Worm (Caenorhabditis elegans) whole organism, young adult: ENCODE measurements around the gene osm-1.
A peak's percentile ranks its signal among the peaks of the same experiment; 100 is the strongest.

Experiments
- C06A6.2 ChIP-seq: fragments of 200-800 bp; sonication (Bioruptor generic); conservative IDR thresholded peaks from 2 replicates; pipeline ENCODE4 v1.3.6; 2022; ENCODE audit warnings: missing genetic modification characterization, missing compliant biosample characterization
- D2030.7 ChIP-seq: fragments of 200-800 bp; sonication (Bioruptor generic); IDR thresholded peaks from 2 replicates; pipeline ENCODE4 v1.3.6; 2022; ENCODE audit warnings: missing genetic modification reagents, missing genetic modification characterization, missing compliant biosample characterization
- F23B12.7 ChIP-seq: sonication (generic microtip); optimal IDR thresholded peaks from 2 replicates; lab custom pipeline; 2017; ENCODE audit warnings: missing genetic modification characterization, mild to moderate bottlenecking, missing compliant biosample characterization, antibody characterized with exemption, moderate library complexity; ENCODE audit not compliant: insufficient read depth
- F33H1.4 ChIP-seq: fragments of 200-800 bp; sonication (Bioruptor generic); IDR thresholded peaks from 2 replicates; pipeline ENCODE4 v1.3.6; 2022; ENCODE audit warnings: missing genetic modification reagents, missing genetic modification characterization, missing compliant biosample characterization
- F49E8.2 ChIP-seq: sonication (generic microtip); optimal IDR thresholded peaks from 3 replicates; lab custom pipeline; 2017; ENCODE audit warnings: missing genetic modification characterization, mild to moderate bottlenecking, missing compliant biosample characterization, antibody characterized with exemption, moderate library complexity; ENCODE audit not compliant: insufficient read depth
- F55B11.4 ChIP-seq: sonication (generic microtip); optimal IDR thresholded peaks from 2 replicates; lab custom pipeline; 2016; ENCODE audit warnings: missing compliant biosample characterization, missing genetic modification characterization, borderline replicate concordance; ENCODE audit not compliant: insufficient read depth
- K11D2.4 ChIP-seq: fragments of 200-800 bp; sonication (Bioruptor generic); IDR thresholded peaks from 2 replicates; pipeline ENCODE4 v1.3.6; 2022; ENCODE audit warnings: missing genetic modification reagents, missing genetic modification characterization, missing compliant biosample characterization
- T07F8.4 ChIP-seq: sonication (generic microtip); optimal IDR thresholded peaks from 2 replicates; lab custom pipeline; 2016; ENCODE audit warnings: mild to moderate bottlenecking, missing genetic modification characterization, moderate library complexity, missing compliant biosample characterization
- ZK185.1 ChIP-seq: sonication (generic microtip); optimal IDR thresholded peaks from 2 replicates; lab custom pipeline; 2016; ENCODE audit warnings: mild to moderate bottlenecking, missing genetic modification characterization, missing compliant biosample characterization; ENCODE audit not compliant: poor library complexity, severe bottlenecking
- atf-7 ChIP-seq: sonication (generic microtip); optimal IDR thresholded peaks from 2 replicates; lab custom pipeline; 2017; ENCODE audit warnings: mild to moderate bottlenecking, missing genetic modification characterization, missing compliant biosample characterization
- attf-5 ChIP-seq: fragments of 200-800 bp; sonication (Bioruptor generic); optimal IDR thresholded peaks from 2 replicates; lab custom pipeline; 2018; ENCODE audit warnings: mild to moderate bottlenecking, missing genetic modification characterization, missing compliant biosample characterization
- cebp-1 ChIP-seq, 2 experiments: fragments of 200-800 bp in 1 of 2; sonication (Bioruptor generic) in 1 of 2; sonication (generic microtip) in 1 of 2; IDR thresholded peaks in 1 of 2; optimal IDR thresholded peaks in 1 of 2; 2 replicates each; pipeline versions ENCODE4 v1.3.6 to Lab custom; 2017 to 2022; ENCODE audit warnings: missing compliant biosample characterization in 2 of 2, missing genetic modification characterization in 2 of 2, mild to moderate bottlenecking in 1 of 2, missing genetic modification reagents in 1 of 2, moderate library complexity in 1 of 2
- ceh-100 ChIP-seq: fragments of 200-800 bp; sonication (Bioruptor generic); IDR thresholded peaks from 2 replicates; pipeline ENCODE4 v1.3.6; 2022; ENCODE audit warnings: missing genetic modification reagents, missing genetic modification characterization, missing compliant biosample characterization
- ceh-58 ChIP-seq: fragments of 200-800 bp; sonication (Bioruptor generic); IDR thresholded peaks from 2 replicates; pipeline ENCODE4 v1.3.6; 2022; ENCODE audit warnings: missing genetic modification characterization, missing compliant biosample characterization
- ceh-91 ChIP-seq: fragments of 200-800 bp; sonication (Bioruptor generic); IDR thresholded peaks from 2 replicates; pipeline ENCODE4 v1.3.6; 2022; ENCODE audit warnings: missing genetic modification reagents, missing genetic modification characterization, missing compliant biosample characterization
- chd-7 ChIP-seq: sonication (generic microtip); optimal IDR thresholded peaks from 2 replicates; lab custom pipeline; 2016; ENCODE audit warnings: mild to moderate bottlenecking, missing genetic modification characterization, moderate library complexity, missing compliant biosample characterization
- dox-1 ChIP-seq: fragments of 200-800 bp; sonication (Bioruptor generic); IDR thresholded peaks from 2 replicates; pipeline ENCODE4 v1.3.6; 2022; ENCODE audit warnings: missing genetic modification reagents, missing genetic modification characterization, missing compliant biosample characterization
- dpl-1 ChIP-seq: fragments of 150-350 bp; optimal IDR thresholded peaks from 2 replicates; lab custom pipeline; 2014; ENCODE audit warnings: missing biosample characterization, missing genetic modification reagents, missing genetic modification characterization
- egrh-3 ChIP-seq: fragments of 200-800 bp; sonication (Bioruptor generic); IDR thresholded peaks from 2 replicates; pipeline ENCODE4 v1.3.6; 2022; ENCODE audit warnings: missing genetic modification reagents, missing genetic modification characterization, missing compliant biosample characterization
- him-1 ChIP-seq: sonication (generic microtip); optimal IDR thresholded peaks from 2 replicates; lab custom pipeline; 2016; ENCODE audit warnings: missing genotype, missing genetic modification reagents, missing genetic modification characterization, missing compliant biosample characterization
- hlh-26 ChIP-seq: fragments of 200-800 bp; sonication (Bioruptor generic); conservative IDR thresholded peaks from 2 replicates; pipeline ENCODE4 v1.3.6; 2022; ENCODE audit warnings: missing genetic modification reagents, missing genetic modification characterization, missing compliant biosample characterization
- hmg-1.2 ChIP-seq: fragments of 200-800 bp; sonication (Bioruptor generic); IDR thresholded peaks from 2 replicates; pipeline ENCODE4 v1.3.6; 2022; ENCODE audit warnings: missing genetic modification reagents, missing genetic modification characterization, missing compliant biosample characterization
- hrde-1 ChIP-seq: sonication (generic microtip); optimal IDR thresholded peaks from 2 replicates; lab custom pipeline; 2016; ENCODE audit warnings: missing genetic modification characterization, mild to moderate bottlenecking, missing compliant biosample characterization, moderate library complexity, missing genotype, missing genetic modification reagents, borderline replicate concordance
- let-607 ChIP-seq, 2 experiments: fragments of 200-800 bp in 1 of 2; sonication (Bioruptor generic) in 1 of 2; sonication (generic microtip) in 1 of 2; optimal IDR thresholded peaks; 2 replicates each; lab custom pipeline; 2016 to 2018; ENCODE audit warnings: mild to moderate bottlenecking in 2 of 2, missing compliant biosample characterization in 2 of 2, missing genetic modification characterization in 2 of 2, moderate library complexity in 2 of 2, missing genotype in 1 of 2
- lin-35 ChIP-seq, 3 experiments: fragments of 150-350 bp in 2 of 3; sonication (generic microtip) in 1 of 3; optimal IDR thresholded peaks; 2 replicates each; lab custom pipeline; 2014 to 2018; ENCODE audit warnings: missing biosample characterization in 3 of 3, missing genetic modification characterization in 3 of 3, missing genetic modification reagents in 3 of 3
- lin-54 ChIP-seq: fragments of 200-800 bp; sonication (Bioruptor generic); optimal IDR thresholded peaks from 2 replicates; lab custom pipeline; 2018; ENCODE audit warnings: mild to moderate bottlenecking, missing genetic modification characterization, missing compliant biosample characterization
- lir-1 ChIP-seq: fragments of 200-800 bp; sonication (Bioruptor generic); conservative IDR thresholded peaks from 2 replicates; pipeline ENCODE4 v1.3.6; 2022; ENCODE audit warnings: missing genetic modification reagents, missing genetic modification characterization, missing compliant biosample characterization
- madf-6 ChIP-seq: fragments of 200-800 bp; sonication (Bioruptor generic); IDR thresholded peaks from 2 replicates; pipeline ENCODE4 v1.3.6; 2022; ENCODE audit warnings: missing genetic modification reagents, missing genetic modification characterization, missing compliant biosample characterization
- mcd-1 ChIP-seq: fragments of 200-800 bp; sonication (Bioruptor generic); IDR thresholded peaks from 2 replicates; pipeline ENCODE4 v1.3.6; 2022; ENCODE audit warnings: missing genetic modification reagents, missing genetic modification characterization, missing compliant biosample characterization
- mes-4 ChIP-seq: sonication (generic microtip); optimal IDR thresholded peaks from 2 replicates; lab custom pipeline; 2016; ENCODE audit warnings: missing genotype, missing genetic modification characterization, missing compliant biosample characterization
- nhr-179 ChIP-seq: sonication (generic microtip); optimal IDR thresholded peaks from 2 replicates; lab custom pipeline; 2016; ENCODE audit warnings: mild to moderate bottlenecking, missing genetic modification characterization, missing compliant biosample characterization
- nhr-80 ChIP-seq: sonication (generic microtip); optimal IDR thresholded peaks from 2 replicates; lab custom pipeline; 2016; ENCODE audit warnings: missing genetic modification characterization, missing compliant biosample characterization
- nhr-90 ChIP-seq: sonication (generic microtip); optimal IDR thresholded peaks from 2 replicates; lab custom pipeline; 2016; ENCODE audit warnings: missing genotype, mild to moderate bottlenecking, missing genetic modification characterization, missing compliant biosample characterization
- pbrm-1 ChIP-seq: fragments of 200-800 bp; sonication (Bioruptor generic); IDR thresholded peaks from 2 replicates; pipeline ENCODE4 v1.3.6; 2022; ENCODE audit warnings: missing genetic modification reagents, missing genetic modification characterization, missing compliant biosample characterization
- pha-4 ChIP-seq: fragments of 150-350 bp; sonication (generic microtip); optimal IDR thresholded peaks from 2 replicates; lab custom pipeline; 2014; ENCODE audit warnings: missing biosample characterization, missing genetic modification reagents, missing genetic modification characterization
- rpc-1 ChIP-seq, 2 experiments: fragments of 150-350 bp in 1 of 2; sonication (generic microtip) in 1 of 2; optimal IDR thresholded peaks; 2 replicates each; lab custom pipeline; 2014 to 2018; ENCODE audit warnings: missing biosample characterization in 1 of 2, missing genetic modification characterization in 1 of 2, missing genetic modification reagents in 1 of 2, missing genotype in 1 of 2
- sdz-38 ChIP-seq: sonication (generic microtip); optimal IDR thresholded peaks from 2 replicates; lab custom pipeline; 2016; ENCODE audit warnings: missing genotype, missing genetic modification characterization, missing compliant biosample characterization
- snpc-1.1 ChIP-seq: sonication (generic microtip); optimal IDR thresholded peaks from 2 replicates; lab custom pipeline; 2017; ENCODE audit warnings: missing genetic modification characterization, mild to moderate bottlenecking, missing compliant biosample characterization, antibody characterized with exemption, moderate library complexity, missing genotype, missing genetic modification reagents; ENCODE audit not compliant: insufficient read depth
- snpc-3.4 ChIP-seq: sonication (generic microtip); optimal IDR thresholded peaks from 2 replicates; lab custom pipeline; 2017; ENCODE audit warnings: missing genetic modification characterization, mild to moderate bottlenecking, missing compliant biosample characterization, antibody characterized with exemption, moderate library complexity, missing genotype, missing genetic modification reagents
- snpc-4 ChIP-seq, 5 experiments: fragments of 150-350 bp in 1 of 5; sonication (generic microtip) in 4 of 5; optimal IDR thresholded peaks; 2 replicates each; lab custom pipeline; 2014 to 2018; ENCODE audit warnings: missing genetic modification characterization in 5 of 5, missing biosample characterization in 3 of 5, antibody characterized with exemption in 2 of 5, mild to moderate bottlenecking in 2 of 5, missing compliant biosample characterization in 2 of 5, missing genotype in 2 of 5, moderate library complexity in 2 of 5, missing genetic modification reagents in 1 of 5
- sptf-2 ChIP-seq: fragments of 200-800 bp; sonication (Bioruptor generic); optimal IDR thresholded peaks from 2 replicates; lab custom pipeline; 2018; ENCODE audit warnings: mild to moderate bottlenecking, missing genetic modification characterization, missing compliant biosample characterization
- tlf-1 ChIP-seq: fragments of 200-800 bp; sonication (Bioruptor generic); optimal IDR thresholded peaks from 2 replicates; lab custom pipeline; 2018; ENCODE audit warnings: mild to moderate bottlenecking, missing genetic modification characterization, missing compliant biosample characterization
- unc-130 ChIP-seq: sonication (generic microtip); optimal IDR thresholded peaks from 2 replicates; lab custom pipeline; 2016; ENCODE audit warnings: missing genetic modification reagents, missing genetic modification characterization, missing compliant biosample characterization
- ztf-6 ChIP-seq: fragments of 200-800 bp; sonication (Bioruptor generic); IDR thresholded peaks from 2 replicates; pipeline ENCODE4 v1.3.6; 2022; ENCODE audit warnings: missing genetic modification reagents, missing genetic modification characterization, missing compliant biosample characterization

Gene osm-1

ce11 chrX:16550551-16550950, 10.1 kb downstream of the osm-1 start:
- TF ChIP-seq attf-5 (GFP tag; lab: Kevin White, UChicago) (peak; percentile 4), hlh-26 (no peak), let-607 (tag; optimal IDR thresholded peaks at IDR 0.05; lab: Kevin White, UChicago) (peak in 1 of 2 experiments; percentile 32), madf-6 (no peak), pha-4 (tag; lab: Kevin White, UChicago) (peak; percentile 18), hmg-1.2 (GFP tag; lab: Robert Waterston, UW) (no peak), snpc-1.1 (tag; lab: Kevin White, UChicago) (no peak), ZK185.1 (tag; lab: Kevin White, UChicago) (peak; percentile 27), C06A6.2 (GFP tag; lab: Robert Waterston, UW) (no peak), nhr-80 (tag; lab: Kevin White, UChicago) (peak; percentile 91), snpc-4 (GFP tag; optimal IDR thresholded peaks at IDR 0.05; lab: Kevin White, UChicago) (no peak), snpc-4 (tag; optimal IDR thresholded peaks at IDR 0.05; lab: Kevin White, UChicago) (peak in 1 of 4 experiments; percentile 27), dpl-1 (no peak), atf-7 (peak; percentile 20), sptf-2 (GFP tag; lab: Kevin White, UChicago) (no peak), tlf-1 (GFP tag; lab: Kevin White, UChicago) (no peak), dox-1 (GFP tag; lab: Robert Waterston, UW) (peak; percentile 21; the same call in 1 of the 2 replicates)

ce11 chrX:16551318-16551717, 10.8 kb downstream of the osm-1 start:
- no peak for TF ChIP-seq ceh-58 (GFP tag; lab: Robert Waterston, UW)
- no peak for TF ChIP-seq cebp-1 (GFP tag; IDR thresholded peaks at IDR 0.05; lab: Robert Waterston, UW)
- TF ChIP-seq cebp-1 (tag; optimal IDR thresholded peaks at IDR 0.05; lab: Kevin White, UChicago), result peak; percentile 20
- no peak for TF ChIP-seq unc-130 (GFP tag; lab: Kevin White, UChicago)
- peak; percentile 10 for TF ChIP-seq nhr-90
- peak; percentile 67; the same call in 1 of the 2 replicates for TF ChIP-seq pbrm-1
- TF ChIP-seq hlh-26, result no peak
- no peak for TF ChIP-seq ztf-6 (GFP tag; lab: Robert Waterston, UW)
- TF ChIP-seq him-1 (tag; lab: Kevin White, UChicago), result no peak
- TF ChIP-seq nhr-179 (tag; lab: Kevin White, UChicago), result no peak
- TF ChIP-seq sdz-38, result no peak
- peak; percentile 13 for TF ChIP-seq lin-54 (GFP tag; lab: Kevin White, UChicago)
- no peak for TF ChIP-seq lin-35 (GFP tag; optimal IDR thresholded peaks at IDR 0.05; lab: Kevin White, UChicago)
- TF ChIP-seq F49E8.2, result no peak
- no peak for TF ChIP-seq egrh-3
- no peak for TF ChIP-seq F55B11.4
- no peak for TF ChIP-seq chd-7 (tag; lab: Kevin White, UChicago)
- TF ChIP-seq ceh-100 (GFP tag; lab: Robert Waterston, UW), result no peak
- TF ChIP-seq lir-1 (GFP tag; lab: Robert Waterston, UW), result peak; percentile 38; the same call in 1 of the 2 replicates
- no peak for TF ChIP-seq T07F8.4
- peak; percentile 71; the same call in 1 of the 2 replicates for TF ChIP-seq D2030.7 (GFP tag; lab: Robert Waterston, UW)
- TF ChIP-seq C06A6.2 (GFP tag; lab: Robert Waterston, UW), result no peak
- TF ChIP-seq F23B12.7 (tag; lab: Kevin White, UChicago), result peak; percentile 54
- TF ChIP-seq snpc-3.4 (tag; lab: Kevin White, UChicago), result peak; percentile 27
- 0 out of 2 replicates have a peak, but pooled peaks have one; percentile 15 for TF ChIP-seq K11D2.4
- no peak for TF ChIP-seq ceh-91 (GFP tag; lab: Robert Waterston, UW)
- no peak for TF ChIP-seq mcd-1 (GFP tag; lab: Robert Waterston, UW)
- TF ChIP-seq rpc-1 (optimal IDR thresholded peaks at IDR 0.05; lab: Kevin White, UChicago), result peak; percentile 62
- TF ChIP-seq rpc-1 (tag; optimal IDR thresholded peaks at IDR 0.05; lab: Kevin White, UChicago), result peak; percentile 79
- peak; percentile 45 for TF ChIP-seq snpc-1.1 (tag; lab: Kevin White, UChicago)
- TF ChIP-seq F33H1.4 (GFP tag; lab: Robert Waterston, UW), result no peak
- TF ChIP-seq hrde-1 (tag; lab: Kevin White, UChicago), result no peak
- TF ChIP-seq hmg-1.2 (GFP tag; lab: Robert Waterston, UW), result peak; percentile 75
- no peak for TF ChIP-seq mes-4
